Worm (Caenorhabditis elegans) whole organism, L4 larva: ENCODE measurements around the gene srh-277.

Source experiments
- F10B5.3 ChIP-seq: sonication (generic microtip); optimal IDR thresholded peaks from 2 replicates; lab custom pipeline; 2016; ENCODE audit warnings: mild to moderate bottlenecking, missing genetic modification characterization, missing compliant biosample characterization
- F44E2.7 ChIP-seq: fragments of 200-800 bp; sonication (Bioruptor generic); IDR thresholded peaks from 2 replicates; pipeline ENCODE4 v2.1.2; 2022; ENCODE audit warnings: missing genetic modification characterization, missing compliant biosample characterization
- F49E8.2 ChIP-seq: sonication (generic microtip); optimal IDR thresholded peaks from 2 replicates; lab custom pipeline; 2016; ENCODE audit warnings: missing compliant biosample characterization, mild to moderate bottlenecking, missing genetic modification characterization, borderline replicate concordance
- ama-1 ChIP-seq: fragments of 150-350 bp; optimal IDR thresholded peaks from 2 replicates; lab custom pipeline; 2014; ENCODE audit warnings: inconsistent platforms, mixed read lengths
- ceh-28 ChIP-seq: fragments of 150-350 bp; optimal IDR thresholded peaks from 2 replicates; lab custom pipeline; 2014; ENCODE audit warnings: missing biosample characterization, missing genetic modification reagents, missing genetic modification characterization
- ceh-32 ChIP-seq: sonication (generic microtip); optimal IDR thresholded peaks from 2 replicates; lab custom pipeline; 2016; ENCODE audit warnings: mild to moderate bottlenecking, missing genetic modification characterization, missing compliant biosample characterization; ENCODE audit not compliant: poor library complexity
- daf-12 ChIP-seq: fragments of 150-350 bp; optimal IDR thresholded peaks from 2 replicates; lab custom pipeline; 2014; ENCODE audit warnings: missing biosample characterization, missing genetic modification reagents, missing genetic modification characterization
- daf-16 ChIP-seq, 3 experiments: sonication (generic microtip); optimal IDR thresholded peaks; 2 replicates each; lab custom pipeline; 2016 to 2017; ENCODE audit warnings: missing genetic modification characterization in 3 of 3, missing genetic modification reagents in 3 of 3, mild to moderate bottlenecking in 2 of 3, missing compliant biosample characterization in 2 of 3, missing biosample characterization in 1 of 3, moderate library complexity in 1 of 3
- daf-8 ChIP-seq: fragments of 200-800 bp; sonication (Bioruptor generic); IDR thresholded peaks from 2 replicates; pipeline ENCODE4 v1.3.6; 2022; ENCODE audit warnings: missing genetic modification characterization, missing compliant biosample characterization
- dmd-9 ChIP-seq: fragments of 200-800 bp; sonication (Bioruptor generic); IDR thresholded peaks from 2 replicates; pipeline ENCODE4 v1.3.6; 2022; ENCODE audit warnings: missing genetic modification reagents, missing genetic modification characterization, missing compliant biosample characterization
- dpl-1 ChIP-seq: fragments of 150-350 bp; optimal IDR thresholded peaks from 2 replicates; lab custom pipeline; 2014; ENCODE audit warnings: missing biosample characterization, missing genetic modification reagents, missing genetic modification characterization
- dve-1 ChIP-seq: sonication (generic microtip); optimal IDR thresholded peaks from 2 replicates; lab custom pipeline; 2017; ENCODE audit warnings: antibody characterized with exemption, mild to moderate bottlenecking, missing genetic modification characterization, missing compliant biosample characterization; ENCODE audit not compliant: insufficient read depth
- egl-27 ChIP-seq: sonication (generic microtip); optimal IDR thresholded peaks from 3 replicates; lab custom pipeline; 2017; ENCODE audit warnings: missing biosample characterization, missing genetic modification reagents, missing genetic modification characterization
- fos-1 ChIP-seq: fragments of 150-350 bp; optimal IDR thresholded peaks from 2 replicates; lab custom pipeline; 2014; ENCODE audit warnings: missing biosample characterization, missing genetic modification characterization
- gei-8 ChIP-seq: fragments of 200-800 bp; sonication (Bioruptor generic); optimal IDR thresholded peaks from 2 replicates; lab custom pipeline; 2018; ENCODE audit warnings: mild to moderate bottlenecking, missing genetic modification characterization, missing compliant biosample characterization
- hmg-1.1 ChIP-seq: fragments of 200-800 bp; sonication (Bioruptor generic); IDR thresholded peaks from 2 replicates; pipeline ENCODE4 v1.3.6; 2022; ENCODE audit warnings: missing genetic modification reagents, missing genetic modification characterization, missing compliant biosample characterization
- lin-1 ChIP-seq: fragments of 200-800 bp; sonication (Bioruptor generic); IDR thresholded peaks from 2 replicates; pipeline ENCODE4 v1.3.6; 2022; ENCODE audit warnings: missing genetic modification reagents, missing genetic modification characterization, missing compliant biosample characterization
- lin-13 ChIP-seq: fragments of 150-350 bp; optimal IDR thresholded peaks from 2 replicates; lab custom pipeline; 2014; ENCODE audit warnings: missing biosample characterization, missing genetic modification reagents, missing genetic modification characterization
- lin-15B ChIP-seq: fragments of 150-350 bp; sonication (generic microtip); optimal IDR thresholded peaks from 3 replicates; lab custom pipeline; 2014; ENCODE audit warnings: missing biosample characterization, missing genetic modification characterization
- lin-29 ChIP-seq: fragments of 200-800 bp; sonication (Bioruptor generic); IDR thresholded peaks from 2 replicates; pipeline ENCODE4 v1.3.6; 2022; ENCODE audit warnings: missing genetic modification reagents, missing genetic modification characterization, missing compliant biosample characterization
- lsy-2 ChIP-seq, 2 experiments: fragments of 150-350 bp in 1 of 2; sonication (generic microtip) in 1 of 2; optimal IDR thresholded peaks; 2 replicates each; lab custom pipeline; 2014 to 2017; ENCODE audit warnings: missing biosample characterization in 2 of 2, missing genetic modification characterization in 2 of 2
- mdl-1 ChIP-seq, 2 experiments: fragments of 150-350 bp in 1 of 2; sonication (generic microtip) in 1 of 2; optimal IDR thresholded peaks; 2 replicates each; lab custom pipeline; 2014 to 2017; ENCODE audit warnings: missing biosample characterization in 2 of 2, missing genetic modification characterization in 2 of 2
- mep-1 ChIP-seq: fragments of 150-350 bp; sonication (generic microtip); optimal IDR thresholded peaks from 3 replicates; lab custom pipeline; 2014; ENCODE audit warnings: missing biosample characterization, missing genetic modification characterization
- mxl-3 ChIP-seq: fragments of 200-800 bp; sonication (Bioruptor generic); optimal IDR thresholded peaks from 2 replicates; lab custom pipeline; 2018; ENCODE audit warnings: mild to moderate bottlenecking, missing genetic modification characterization, missing compliant biosample characterization
- nhr-102 ChIP-seq: sonication (generic microtip); optimal IDR thresholded peaks from 2 replicates; lab custom pipeline; 2016; ENCODE audit warnings: mild to moderate bottlenecking, missing genetic modification characterization, moderate library complexity, missing compliant biosample characterization
- nhr-111 ChIP-seq: fragments of 200-800 bp; sonication (Bioruptor generic); optimal IDR thresholded peaks from 2 replicates; lab custom pipeline; 2018; ENCODE audit warnings: mild to moderate bottlenecking, missing genetic modification characterization, missing compliant biosample characterization
- nhr-25 ChIP-seq: sonication (generic microtip); optimal IDR thresholded peaks from 2 replicates; lab custom pipeline; 2017; ENCODE audit warnings: missing genetic modification characterization, mild to moderate bottlenecking, missing compliant biosample characterization, antibody characterized with exemption, moderate library complexity, borderline replicate concordance; ENCODE audit not compliant: insufficient read depth
- nhr-28 ChIP-seq: fragments of 150-350 bp; optimal IDR thresholded peaks from 2 replicates; lab custom pipeline; 2014; ENCODE audit warnings: missing biosample characterization, missing genetic modification characterization
- nhr-6 ChIP-seq: fragments of 150-350 bp; optimal IDR thresholded peaks from 2 replicates; lab custom pipeline; 2014; ENCODE audit warnings: missing biosample characterization, missing genetic modification characterization
- nhr-77 ChIP-seq: fragments of 150-350 bp; optimal IDR thresholded peaks from 2 replicates; lab custom pipeline; 2014; ENCODE audit warnings: missing biosample characterization, missing genetic modification characterization
- php-3 ChIP-seq: fragments of 200-800 bp; sonication (Bioruptor generic); IDR thresholded peaks from 2 replicates; pipeline ENCODE4 v1.3.6; 2022; ENCODE audit warnings: missing genetic modification reagents, missing genetic modification characterization, missing compliant biosample characterization
- pqm-1 ChIP-seq: sonication (generic microtip); optimal IDR thresholded peaks from 2 replicates; lab custom pipeline; 2017; ENCODE audit warnings: missing biosample characterization, missing genetic modification characterization
- snpc-1.2 ChIP-seq: fragments of 200-800 bp; sonication (Bioruptor generic); IDR thresholded peaks from 2 replicates; pipeline ENCODE4 v1.3.6; 2022; ENCODE audit warnings: missing genetic modification reagents, missing genetic modification characterization, missing compliant biosample characterization
- snpc-4 ChIP-seq: fragments of 150-350 bp; optimal IDR thresholded peaks from 2 replicates; lab custom pipeline; 2014; ENCODE audit warnings: missing biosample characterization, missing genetic modification characterization
- tag-97 ChIP-seq: fragments of 200-800 bp; sonication (Bioruptor generic); IDR thresholded peaks from 2 replicates; pipeline ENCODE4 v1.3.6; 2022; ENCODE audit warnings: missing genetic modification characterization, missing compliant biosample characterization
- unc-130 ChIP-seq: sonication (generic microtip); optimal IDR thresholded peaks from 2 replicates; lab custom pipeline; 2016; ENCODE audit warnings: missing genetic modification reagents, missing genetic modification characterization, missing compliant biosample characterization
- unc-62 ChIP-seq, 3 experiments: fragments of 150-350 bp in 1 of 3; sonication (generic microtip); optimal IDR thresholded peaks in 2 of 3; peaks in 1 of 3; 1 replicate in 1 of 3; 2 replicates in 2 of 3; lab custom pipeline; 2014 to 2017; ENCODE audit warnings: missing biosample characterization in 3 of 3, missing genetic modification characterization in 3 of 3, missing genetic modification reagents in 3 of 3, missing genotype in 1 of 3
- zfp-2 ChIP-seq: sonication (generic microtip); optimal IDR thresholded peaks from 2 replicates; lab custom pipeline; 2016; ENCODE audit warnings: mild to moderate bottlenecking, missing genetic modification characterization, missing compliant biosample characterization
- zfp-3 ChIP-seq: fragments of 200-800 bp; sonication (Bioruptor generic); conservative IDR thresholded peaks from 2 replicates; pipeline ENCODE4 v1.3.6; 2022; ENCODE audit warnings: missing genetic modification reagents, missing genetic modification characterization, missing compliant biosample characterization

The srh-277 gene

DNA sequence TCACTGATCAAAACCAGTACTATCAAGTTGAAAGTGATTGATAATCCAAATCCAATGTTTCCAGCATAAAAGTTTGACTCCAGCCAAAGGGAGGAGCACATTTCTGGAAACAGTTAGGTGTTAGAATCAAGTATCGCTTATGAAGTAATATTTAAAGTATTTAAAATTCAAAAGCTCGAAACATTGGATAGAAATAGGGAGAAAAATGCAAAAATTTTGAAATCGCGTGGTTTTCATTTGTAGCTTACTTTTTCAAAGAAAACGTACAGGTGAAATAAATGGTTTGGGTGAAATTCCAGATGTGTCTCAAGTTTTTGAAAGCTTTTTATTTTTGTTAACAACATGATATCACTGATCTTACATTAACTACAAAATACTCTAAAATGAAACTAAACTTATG lies 14.0 kb upstream of the srh-277 start, which contains the start of gene str-111:
TSS of gene str-111 (minus strand) at position 101 of the 400 bp plus-strand sequence.
- no peak for TF ChIP-seq hmg-1.1 (GFP tag; lab: Robert Waterston, UW)

ce11 chrV:16171721-16172120 lies 11.3 kb upstream of the srh-277 start, which contains the start of gene K05D4.9:
TSS of gene K05D4.9 (minus strand) at chrV:16171821.
- no peak for TF ChIP-seq nhr-77 (tag; lab: Kevin White, UChicago)
- peak in 1 of 2 experiments; percentile 41 for TF ChIP-seq unc-62 (GFP tag; optimal IDR thresholded peaks at IDR 0.05 in 1 of 2; lab: Kevin White, UChicago)
- TF ChIP-seq unc-62 (tag; optimal IDR thresholded peaks at IDR 0.05; lab: Kevin White, UChicago) = no peak
- no peak for TF ChIP-seq egl-27
- TF ChIP-seq, all 104 proteins: peak for 1

- TF ChIP-seq nhr-111 (no peak), ceh-32 (no peak), ceh-28 (tag; lab: Kevin White, UChicago) (no peak), lin-15B (tag; lab: Kevin White, UChicago) (no peak), nhr-6 (no peak), daf-16 (GFP tag; optimal IDR thresholded peaks at IDR 0.05; lab: Kevin White, UChicago) (no peak), daf-16 (tag; optimal IDR thresholded peaks at IDR 0.05; lab: Kevin White, UChicago) (no peak), gei-8 (GFP tag; lab: Kevin White, UChicago) (no peak), lin-29 (GFP tag; lab: Robert Waterston, UW) (no peak), unc-130 (no peak), nhr-25 (tag; lab: Kevin White, UChicago) (no peak), daf-12 (no peak), F10B5.3 (tag; lab: Kevin White, UChicago) (no peak), zfp-2 (tag; lab: Kevin White, UChicago) (no peak), snpc-4 (tag; lab: Kevin White, UChicago) (no peak), lsy-2 (tag; optimal IDR thresholded peaks at IDR 0.05; lab: Kevin White, UChicago) (no peak), F49E8.2 (tag; lab: Kevin White, UChicago) (no peak)
Measured at ce11 chrV:16174109-16174508, 8.9 kb upstream of the srh-277 start.

ce11 chrV:16175227-16175626 lies 7.8 kb upstream of the srh-277 start:
- TF ChIP-seq pqm-1 (tag; lab: Kevin White, UChicago) (peak; percentile 59), daf-16 (GFP tag; optimal IDR thresholded peaks at IDR 0.05; lab: Kevin White, UChicago) (no peak), daf-16 (tag; optimal IDR thresholded peaks at IDR 0.05; lab: Kevin White, UChicago) (peak; percentile 77), mep-1 (tag; lab: Kevin White, UChicago) (no peak), daf-8 (GFP tag; lab: Robert Waterston, UW) (no peak), php-3 (peak; percentile 44; the same call in 1 of the 2 replicates), dpl-1 (GFP tag; lab: Kevin White, UChicago) (no peak), nhr-28 (tag; lab: Kevin White, UChicago) (peak; percentile 58), zfp-3 (GFP tag; lab: Robert Waterston, UW) (no peak), lin-1 (GFP tag; lab: Robert Waterston, UW) (no peak), mdl-1 (tag; optimal IDR thresholded peaks at IDR 0.05; lab: Kevin White, UChicago) (no peak), unc-130 (no peak), F44E2.7 (GFP tag; lab: Robert Waterston, UW) (no peak)

DNA sequence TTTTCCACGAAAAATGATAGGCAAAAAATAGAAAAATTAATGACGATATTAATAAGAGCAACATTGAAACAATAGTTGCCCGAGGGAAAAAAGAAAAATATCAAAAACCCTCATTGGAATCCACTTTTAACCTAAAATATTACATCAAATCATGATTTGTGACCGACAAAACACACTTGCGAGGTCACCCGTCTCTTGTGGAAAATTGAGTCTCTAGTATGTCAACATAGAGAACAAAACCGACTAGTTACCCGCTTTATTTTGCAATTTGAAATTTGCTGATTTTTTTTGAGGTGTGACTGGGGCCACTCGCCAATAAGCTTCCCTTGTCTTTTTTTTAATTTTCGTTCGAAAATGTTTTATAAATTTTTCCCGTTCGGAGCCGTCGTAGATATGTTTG lies 7.3 kb upstream of the srh-277 start, which contains the start of gene cyp-33D1:
TSS of gene cyp-33D1 (minus strand) at position 101 of the 400 bp plus-strand sequence.
- no peak for TF ChIP-seq fos-1 (tag; lab: Kevin White, UChicago)
- TF ChIP-seq ama-1 (lab: Kevin White, UChicago) = no peak
- TF ChIP-seq lin-13 (GFP tag; lab: Kevin White, UChicago) = no peak
- TF ChIP-seq nhr-102 = no peak
- TF ChIP-seq mxl-3 = no peak
- TF ChIP-seq dmd-9 (GFP tag; lab: Robert Waterston, UW) = no peak
- TF ChIP-seq tag-97 (GFP tag; lab: Robert Waterston, UW) = no peak
- no peak for TF ChIP-seq lin-1 (GFP tag; lab: Robert Waterston, UW)
- no peak for TF ChIP-seq dve-1 (tag; lab: Kevin White, UChicago)
- TF ChIP-seq snpc-1.2 (GFP tag; lab: Robert Waterston, UW) = no peak
